Fruit fly (Drosophila melanogaster): ENCODE results near the gene CG10903.

CG10903 gene

DNA sequence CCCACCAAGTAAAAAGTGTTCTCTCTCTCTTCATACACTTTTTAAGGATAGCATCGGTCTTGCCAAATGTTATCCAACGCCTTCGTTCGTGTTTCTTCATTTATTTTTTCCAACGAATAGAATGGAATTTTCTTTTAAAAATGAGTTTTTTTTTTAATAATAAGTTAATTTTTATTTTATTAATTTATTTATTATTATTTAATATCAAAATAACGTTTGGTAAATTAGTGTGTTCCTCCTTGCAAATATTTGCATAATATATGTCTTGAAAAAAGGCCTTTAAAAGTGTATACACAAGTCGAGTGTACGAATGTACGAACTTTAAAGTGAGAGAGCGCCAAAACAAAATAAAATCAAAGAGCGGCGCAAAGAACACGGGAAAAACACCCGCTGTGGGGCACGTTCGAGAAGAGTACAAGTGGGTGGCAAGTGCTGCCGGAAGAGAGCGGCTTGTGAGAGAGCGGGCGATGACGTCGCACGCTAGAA, 3.0 kb upstream of the CG10903 start (continued):
- TF ChIP-seq Fer3 (tag; optimal IDR thresholded peaks at IDR 0.05): peak; percentile 81
- TF ChIP-seq sens-2 (GFP tag; IDR thresholded peaks at IDR 0.05): no peak
- TF ChIP-seq ci (GFP tag; IDR thresholded peaks at IDR 0.05): peak; percentile 56; the same call in 1 of the 3 replicates
- TF ChIP-seq Dp (GFP tag; optimal IDR thresholded peaks at IDR 0.05): peak; percentile 11
- TF ChIP-seq Hr78 (GFP tag; optimal IDR thresholded peaks at IDR 0.05): peak in 1 of 2 experiments; percentile 76
- TF ChIP-seq CG14860 (GFP tag; IDR thresholded peaks at IDR 0.05; ENCODE audit: partially characterized antibody): no peak
- TF ChIP-seq Bteb2 (GFP tag; optimal IDR thresholded peaks at IDR 0.05): peak; percentile 27
- no peak for TF ChIP-seq dm (GFP tag; optimal IDR thresholded peaks at IDR 0.05)
- no peak; the same call in none of the 2 replicates for TF ChIP-seq ssp (GFP tag; IDR thresholded peaks at IDR 0.05)
- peak; percentile 84 for TF ChIP-seq Nf-YB (GFP tag; optimal IDR thresholded peaks at IDR 0.05)
- no peak for TF ChIP-seq gcm2 (GFP tag; optimal IDR thresholded peaks at IDR 0.05)
- TF ChIP-seq phol (tag; optimal IDR thresholded peaks at IDR 0.05): peak; percentile 87
- TF ChIP-seq CG6791 (GFP tag; IDR thresholded peaks at IDR 0.05; ENCODE audit: partially characterized antibody): peak; percentile 39; the same call in 1 of the 3 replicates
- no peak for TF ChIP-seq jigr1 (GFP tag; IDR thresholded peaks at IDR 0.05)
- peak; percentile 65 for TF ChIP-seq Drgx (GFP tag; IDR thresholded peaks at IDR 0.05)
- peak; percentile 92 for TF ChIP-seq Sox100B (GFP tag; optimal IDR thresholded peaks at IDR 0.05)
- peak; percentile 45 to 66 for TF ChIP-seq Pdp1 (GFP tag; optimal IDR thresholded peaks at IDR 0.05)
- TF ChIP-seq pan (optimal IDR thresholded peaks at IDR 0.05): no peak
- peak in 1 of 2 experiments; percentile 75 for TF ChIP-seq pan (GFP tag; optimal IDR thresholded peaks at IDR 0.05 in 1 of 2, IDR thresholded peaks at IDR 0.05 in 1 of 2)
- TF ChIP-seq en (GFP tag; optimal IDR thresholded peaks at IDR 0.05): no peak
- peak; percentile 35; the same call in 1 of the 2 replicates for TF ChIP-seq CG11696 (GFP tag; IDR thresholded peaks at IDR 0.05)
- no peak for TF ChIP-seq z (GFP tag; IDR thresholded peaks at IDR 0.05)
- no peak for TF ChIP-seq p53 (GFP tag; optimal IDR thresholded peaks at IDR 0.05)
- no peak for TF ChIP-seq fd102C (GFP tag; optimal IDR thresholded peaks at IDR 0.05)
- peak; percentile 29 for TF ChIP-seq slou (GFP tag; optimal IDR thresholded peaks at IDR 0.05)
- TF ChIP-seq mam (GFP tag; optimal IDR thresholded peaks at IDR 0.05): peak; percentile 27
- no peak for TF ChIP-seq gro (GFP tag; optimal IDR thresholded peaks at IDR 0.05)
- TF ChIP-seq klu (GFP tag; IDR thresholded peaks at IDR 0.05): peak; percentile 15; the same call in 1 of the 2 replicates
- no peak for TF ChIP-seq Camta (GFP tag; optimal IDR thresholded peaks at IDR 0.05)
- no peak for TF ChIP-seq nau (GFP tag; optimal IDR thresholded peaks at IDR 0.05)
- TF ChIP-seq aop (GFP tag; IDR thresholded peaks at IDR 0.05): no peak
- TF ChIP-seq CG10654 (GFP tag; optimal IDR thresholded peaks at IDR 0.05): peak; percentile 25
- TF ChIP-seq peb (GFP tag; IDR thresholded peaks at IDR 0.05): no peak
- peak; percentile 49 for TF ChIP-seq CrebB (tag; optimal IDR thresholded peaks at IDR 0.05)
- peak; percentile 12 for TF ChIP-seq pnt (GFP tag; optimal IDR thresholded peaks at IDR 0.05)
- no peak for TF ChIP-seq CG13624 (GFP tag; optimal IDR thresholded peaks at IDR 0.05)
- peak; percentile 52 for TF ChIP-seq CG5245 (GFP tag; optimal IDR thresholded peaks at IDR 0.05)
- peak; percentile 96 for TF ChIP-seq gem (tag; optimal IDR thresholded peaks at IDR 0.05)
- no peak for TF ChIP-seq gsb (GFP tag; IDR thresholded peaks at IDR 0.05)
- TF ChIP-seq tup (GFP tag; optimal IDR thresholded peaks at IDR 0.05): peak; percentile 32
- no peak for TF ChIP-seq CG42726 (GFP tag; IDR thresholded peaks at IDR 0.05; ENCODE audit: partially characterized antibody)
- peak; percentile 70 for TF ChIP-seq CG1233 (GFP tag; optimal IDR thresholded peaks at IDR 0.05)
- 0 out of 3 replicates have a peak, but pooled peaks have one; percentile 67 for TF ChIP-seq CG11456 (GFP tag; IDR thresholded peaks at IDR 0.05)
- TF ChIP-seq ftz-f1 (GFP tag; optimal IDR thresholded peaks at IDR 0.05): no peak
- TF ChIP-seq Stat92E (GFP tag; optimal IDR thresholded peaks at IDR 0.05): no peak
- TF ChIP-seq bbx (GFP tag; IDR thresholded peaks at IDR 0.05; ENCODE audit: partially characterized antibody): no peak
- TF ChIP-seq CG31388 (GFP tag; optimal IDR thresholded peaks at IDR 0.05): no peak
- peak; percentile 88 for TF ChIP-seq fd3F (GFP tag; optimal IDR thresholded peaks at IDR 0.05)
- peak; percentile 75 to 84 for TF ChIP-seq Trl (optimal IDR thresholded peaks at IDR 0.05)
- TF ChIP-seq Trl (GFP tag; optimal IDR thresholded peaks at IDR 0.05): peak; percentile 35
- no peak for TF ChIP-seq pita (GFP tag; optimal IDR thresholded peaks at IDR 0.05)
